Fruit fly (Drosophila melanogaster) whole organism, embryonic: Measurements from ENCODE around the gene TotM.

Experiments
- Atf-2 ChIP-seq: fragments of 200-800 bp; sonication (Bioruptor generic); optimal IDR thresholded peaks from 2 replicates; lab custom pipeline; 2016; ENCODE audit warnings: missing biosample characterization, missing genetic modification characterization
- CG10147 ChIP-seq: fragments of 200-800 bp; sonication (Bioruptor generic); optimal IDR thresholded peaks from 2 replicates; lab custom pipeline; 2019; ENCODE audit warnings: missing biosample characterization, mild to moderate bottlenecking, missing genetic modification characterization, moderate library complexity
- CG10274 ChIP-seq: fragments of 200-800 bp; sonication (Bioruptor generic); optimal IDR thresholded peaks from 3 replicates; lab custom pipeline; 2017; ENCODE audit warnings: missing biosample characterization, mild to moderate bottlenecking, missing genetic modification characterization
- CG10431 ChIP-seq: fragments of 200-800 bp; sonication (Bioruptor generic); optimal IDR thresholded peaks from 3 replicates; lab custom pipeline; 2018; ENCODE audit warnings: missing biosample characterization, mild to moderate bottlenecking, missing genetic modification characterization
- CG10543 ChIP-seq: fragments of 200-800 bp; sonication (Bioruptor generic); optimal IDR thresholded peaks from 3 replicates; lab custom pipeline; 2017; ENCODE audit warnings: missing biosample characterization, mild to moderate bottlenecking, missing genetic modification characterization, moderate library complexity
- CG11093 ChIP-seq: fragments of 200-800 bp; sonication (Bioruptor generic); IDR thresholded peaks from 3 replicates; pipeline ENCODE4 v1.3.6; 2022; ENCODE audit warnings: missing biosample characterization, missing genetic modification characterization
- CG12942 ChIP-seq: fragments of 200-800 bp; sonication (Bioruptor generic); optimal IDR thresholded peaks from 3 replicates; lab custom pipeline; 2016; ENCODE audit warnings: missing biosample characterization, missing genetic modification characterization
- CG18599 ChIP-seq: fragments of 200-800 bp; sonication (Bioruptor generic); optimal IDR thresholded peaks from 3 replicates; lab custom pipeline; 2017; ENCODE audit warnings: missing biosample characterization, missing genetic modification characterization, mild to moderate bottlenecking, moderate library complexity, missing genetic modification reagents
- CG2120 ChIP-seq: fragments of 200-800 bp; sonication (Bioruptor generic); optimal IDR thresholded peaks from 3 replicates; lab custom pipeline; 2016; ENCODE audit warnings: missing biosample characterization, missing genetic modification characterization
- CG30020 ChIP-seq: fragments of 200-800 bp; optimal IDR thresholded peaks from 2 replicates; lab custom pipeline; 2019; ENCODE audit warnings: missing biosample characterization, mild to moderate bottlenecking, missing genetic modification characterization, moderate library complexity
- CG34376 ChIP-seq: fragments of 200-800 bp; sonication (Bioruptor generic); optimal IDR thresholded peaks from 2 replicates; lab custom pipeline; 2018; ENCODE audit warnings: missing biosample characterization, mild to moderate bottlenecking, missing genetic modification characterization
- CG6813 ChIP-seq: fragments of 200-800 bp; sonication (Bioruptor generic); optimal IDR thresholded peaks from 2 replicates; lab custom pipeline; 2017; ENCODE audit warnings: missing biosample characterization, missing genetic modification characterization, mild to moderate bottlenecking, moderate library complexity, missing genetic modification reagents
- CG8290 ChIP-seq, 3 experiments: fragments of 200-800 bp; sonication (Bioruptor generic); optimal IDR thresholded peaks; 2 replicates each; lab custom pipeline; 2016 to 2019; ENCODE audit warnings: missing biosample characterization in 3 of 3, missing genetic modification characterization in 3 of 3, mild to moderate bottlenecking in 2 of 3, moderate library complexity in 1 of 3
- CG8478 ChIP-seq: fragments of >200 bp; optimal IDR thresholded peaks from 2 replicates; lab custom pipeline; 2018
- CG8944 ChIP-seq: fragments of 200-800 bp; sonication (Bioruptor generic); optimal IDR thresholded peaks from 3 replicates; lab custom pipeline; 2016; ENCODE audit warnings: missing biosample characterization, missing genetic modification characterization
- CG9609 ChIP-seq: fragments of 200-800 bp; sonication (Bioruptor generic); optimal IDR thresholded peaks from 3 replicates; lab custom pipeline; 2016; ENCODE audit warnings: missing biosample characterization, missing genetic modification characterization
- CG9727 ChIP-seq: fragments of 200-800 bp; sonication (Bioruptor generic); optimal IDR thresholded peaks from 3 replicates; lab custom pipeline; 2017; ENCODE audit warnings: missing biosample characterization, mild to moderate bottlenecking, missing genetic modification characterization
- CHES-1-like ChIP-seq: fragments of 200-800 bp; sonication (Bioruptor generic); optimal IDR thresholded peaks from 2 replicates; lab custom pipeline; 2016; ENCODE audit warnings: missing biosample characterization, missing genetic modification characterization
- Dfd ChIP-seq, 2 experiments: fragments of >200 bp; optimal IDR thresholded peaks; 2 replicates each; lab custom pipeline; 2017; ENCODE audit warnings: missing biosample characterization in 2 of 2, missing genetic modification characterization in 2 of 2
- Eip74EF ChIP-seq, 2 experiments: fragments of 200-800 bp in 1 of 2; fragments of >200 bp in 1 of 2; sonication (Bioruptor generic) in 1 of 2; optimal IDR thresholded peaks; 2 replicates each; lab custom pipeline; 2017 to 2019; ENCODE audit warnings: missing biosample characterization in 2 of 2, missing genetic modification characterization in 2 of 2, mild to moderate bottlenecking in 1 of 2, moderate library complexity in 1 of 2
- Fer1 ChIP-seq: fragments of 200-800 bp; sonication (Bioruptor generic); optimal IDR thresholded peaks from 2 replicates; lab custom pipeline; 2017; ENCODE audit warnings: missing biosample characterization, mild to moderate bottlenecking, missing genetic modification characterization
- Hey ChIP-seq: fragments of 200-800 bp; sonication (Bioruptor generic); optimal IDR thresholded peaks from 3 replicates; lab custom pipeline; 2018; ENCODE audit warnings: missing biosample characterization, mild to moderate bottlenecking, missing genetic modification characterization
- Oaz ChIP-seq: fragments of 200-800 bp; sonication (Bioruptor generic); IDR thresholded peaks from 2 replicates; pipeline ENCODE4 v1.3.6; 2022; ENCODE audit warnings: missing biosample characterization, missing genetic modification characterization
- Optix ChIP-seq: fragments of 200-800 bp; sonication (Bioruptor generic); IDR thresholded peaks from 3 replicates; pipeline ENCODE4 v1.3.6; 2022; ENCODE audit warnings: missing biosample characterization, missing genetic modification characterization
- Pdp1 ChIP-seq, 2 experiments: fragments of 200-800 bp; sonication (Bioruptor generic); optimal IDR thresholded peaks; 3 replicates each; lab custom pipeline; 2016; ENCODE audit warnings: missing biosample characterization in 2 of 2, missing genetic modification characterization in 2 of 2, mild to moderate bottlenecking in 1 of 2, moderate library complexity in 1 of 2
- bsh ChIP-seq, 2 experiments: fragments of 200-800 bp; sonication (Bioruptor generic); optimal IDR thresholded peaks; 2 replicates each; lab custom pipeline; 2017 to 2018; ENCODE audit warnings: mild to moderate bottlenecking in 2 of 2, missing biosample characterization in 2 of 2, missing genetic modification characterization in 2 of 2, moderate library complexity in 1 of 2
- chinmo ChIP-seq: fragments of 200-800 bp; sonication (Bioruptor generic); IDR thresholded peaks from 4 replicates; pipeline ENCODE4 v1.3.6; 2022; ENCODE audit warnings: missing biosample characterization, missing genetic modification characterization; ENCODE audit not compliant: partially characterized antibody
- chm ChIP-seq: fragments of 200-800 bp; sonication (Bioruptor generic); IDR thresholded peaks from 2 replicates; pipeline ENCODE4 v1.3.6; 2022; ENCODE audit warnings: missing biosample characterization, missing genetic modification characterization
- cwo ChIP-seq: fragments of 200-800 bp; sonication (Bioruptor generic); optimal IDR thresholded peaks from 3 replicates; lab custom pipeline; 2017; ENCODE audit warnings: missing biosample characterization, missing genetic modification characterization, mild to moderate bottlenecking, moderate library complexity, missing genetic modification reagents
- dimm ChIP-seq: fragments of 200-800 bp; sonication (Bioruptor generic); IDR thresholded peaks from 2 replicates; pipeline ENCODE4 v1.3.6; 2022; ENCODE audit warnings: missing biosample characterization, missing genetic modification characterization
- disco-r ChIP-seq: fragments of 200-800 bp; sonication (Bioruptor generic); optimal IDR thresholded peaks from 2 replicates; lab custom pipeline; 2016; ENCODE audit warnings: missing biosample characterization, missing genetic modification characterization
- dpn ChIP-seq, 2 experiments: fragments of 200-800 bp; sonication (Bioruptor generic); optimal IDR thresholded peaks; 3 replicates each; lab custom pipeline; 2016; ENCODE audit warnings: missing biosample characterization in 2 of 2, missing genetic modification characterization in 2 of 2
- ewg ChIP-seq: fragments of 200-800 bp; sonication (Bioruptor generic); optimal IDR thresholded peaks from 3 replicates; lab custom pipeline; 2017; ENCODE audit warnings: mild to moderate bottlenecking, missing biosample characterization, missing genetic modification reagents, missing genetic modification characterization
- exex ChIP-seq: fragments of 200-800 bp; sonication (Bioruptor generic); optimal IDR thresholded peaks from 4 replicates; lab custom pipeline; 2018; ENCODE audit warnings: missing biosample characterization, mild to moderate bottlenecking, missing genetic modification characterization, moderate library complexity
- fd3F ChIP-seq: fragments of 200-800 bp; sonication (Bioruptor generic); optimal IDR thresholded peaks from 2 replicates; lab custom pipeline; 2018; ENCODE audit warnings: missing biosample characterization, mild to moderate bottlenecking, missing genetic modification characterization, moderate library complexity
- grau ChIP-seq: fragments of 200-800 bp; optimal IDR thresholded peaks from 3 replicates; lab custom pipeline; 2019; ENCODE audit warnings: missing biosample characterization, mild to moderate bottlenecking, missing genetic modification characterization, moderate library complexity
- hbn ChIP-seq: fragments of 200-800 bp; sonication (Bioruptor generic); IDR thresholded peaks from 2 replicates; pipeline ENCODE4 v1.3.6; 2022; ENCODE audit warnings: missing biosample characterization, missing genetic modification characterization; ENCODE audit not compliant: partially characterized antibody
- her ChIP-seq: fragments of 200-800 bp; sonication (Bioruptor generic); optimal IDR thresholded peaks from 2 replicates; lab custom pipeline; 2016; ENCODE audit warnings: missing biosample characterization, missing genetic modification characterization
- lab ChIP-seq: fragments of 200-800 bp; sonication (Bioruptor generic); optimal IDR thresholded peaks from 3 replicates; lab custom pipeline; 2017; ENCODE audit warnings: missing biosample characterization, missing genetic modification characterization, mild to moderate bottlenecking, moderate library complexity, missing genetic modification reagents
- mirr ChIP-seq: fragments of 200-800 bp; sonication (Bioruptor generic); optimal IDR thresholded peaks from 3 replicates; lab custom pipeline; 2018; ENCODE audit warnings: missing biosample characterization, mild to moderate bottlenecking, missing genetic modification characterization
- run ChIP-seq: fragments of 200-800 bp; sonication (Bioruptor generic); optimal IDR thresholded peaks from 3 replicates; lab custom pipeline; 2018; ENCODE audit warnings: missing biosample characterization, mild to moderate bottlenecking, missing genetic modification characterization
- slbo ChIP-seq: fragments of 200-800 bp; sonication (Bioruptor generic); IDR thresholded peaks from 2 replicates; pipeline ENCODE4 v1.3.6; 2022; ENCODE audit warnings: missing biosample characterization, missing genetic modification characterization
- sug ChIP-seq: fragments of 200-800 bp; optimal IDR thresholded peaks from 2 replicates; lab custom pipeline; 2019; ENCODE audit warnings: missing biosample characterization, mild to moderate bottlenecking, missing genetic modification characterization, moderate library complexity
- vnd ChIP-seq: fragments of 200-800 bp; sonication (Bioruptor generic); IDR thresholded peaks from 3 replicates; pipeline ENCODE4 v1.3.6; 2022; ENCODE audit warnings: missing biosample characterization, missing genetic modification characterization; ENCODE audit not compliant: partially characterized antibody
- vvl ChIP-seq: fragments of 200-800 bp; sonication (Bioruptor generic); IDR thresholded peaks from 2 replicates; pipeline ENCODE4 v1.3.6; 2022; ENCODE audit warnings: missing biosample characterization, missing genetic modification characterization

The TotM gene

dm6 chr2L:5304367-5304766 is 25.3 kb upstream of the TotM start:
- TF ChIP-seq Dfd (GFP tag; optimal IDR thresholded peaks at IDR 0.05; lab: Kevin White, UChicago) (no peak), bsh (GFP tag; optimal IDR thresholded peaks at IDR 0.05; lab: Kevin White, UChicago) (no peak), CG12942 (GFP tag; lab: Kevin White, UChicago) (no peak), cwo (no peak), Pdp1 (GFP tag; optimal IDR thresholded peaks at IDR 0.05; lab: Kevin White, UChicago) (peak in 1 of 2 experiments; percentile 88), CG11093 (no peak), sug (tag; lab: Kevin White, UChicago) (peak; percentile 29), exex (peak; percentile 81), lab (peak; percentile 24), CG9609 (GFP tag; lab: Kevin White, UChicago) (no peak), run (tag; lab: Kevin White, UChicago) (no peak), CG9727 (no peak), Eip74EF (GFP tag; optimal IDR thresholded peaks at IDR 0.05; lab: Kevin White, UChicago) (no peak), Atf-2 (GFP tag; lab: Kevin White, UChicago) (no peak), CHES-1-like (GFP tag; lab: Kevin White, UChicago) (no peak), her (GFP tag; lab: Kevin White, UChicago) (no peak), grau (no peak), Hey (peak; percentile 2), CG18599 (GFP tag; lab: Kevin White, UChicago) (no peak), CG10543 (GFP tag; lab: Kevin White, UChicago) (no peak), mirr (GFP tag; lab: Kevin White, UChicago) (peak; percentile 46), chm (no peak), CG10274 (GFP tag; lab: Kevin White, UChicago) (no peak), fd3F (GFP tag; lab: Kevin White, UChicago) (no peak), Oaz (GFP tag; lab: Robert Waterston, UW) (no peak), CG8944 (GFP tag; lab: Kevin White, UChicago) (no peak), CG6813 (no peak), CG30020 (tag; lab: Kevin White, UChicago) (no peak), vnd (GFP tag; lab: Robert Waterston, UW) (0 out of 3 replicates have a peak, but pooled peaks have one; percentile 29), CG10431 (GFP tag; lab: Kevin White, UChicago) (no peak), slbo (GFP tag; lab: Robert Waterston, UW) (no peak), hbn (GFP tag; lab: Robert Waterston, UW) (no peak), Fer1 (no peak), ewg (GFP tag; lab: Kevin White, UChicago) (no peak), chinmo (GFP tag; lab: Robert Waterston, UW) (0 out of 4 replicates have a peak, but pooled peaks have one; percentile 12), CG8290 (GFP tag; optimal IDR thresholded peaks at IDR 0.05; lab: Kevin White, UChicago) (no peak), CG8290 (tag; optimal IDR thresholded peaks at IDR 0.05; lab: Kevin White, UChicago) (peak in 1 of 2 experiments; percentile 10), dimm (GFP tag; lab: Robert Waterston, UW) (no peak), vvl (GFP tag; lab: Robert Waterston, UW) (no peak), CG34376 (GFP tag; lab: Kevin White, UChicago) (no peak), Optix (GFP tag; lab: Robert Waterston, UW) (no peak), dpn (GFP tag; optimal IDR thresholded peaks at IDR 0.05; lab: Kevin White, UChicago) (no peak), CG2120 (GFP tag; lab: Kevin White, UChicago) (no peak), disco-r (GFP tag; lab: Kevin White, UChicago) (no peak), CG8478 (lab: Kevin White, UChicago) (no peak), CG10147 (GFP tag; lab: Kevin White, UChicago) (no peak)
- TF ChIP-seq, all 482 proteins: peak for 9
